Worm (Caenorhabditis elegans) whole organism, early embryonic: ENCODE results near the gene R07C3.3.
A peak's percentile ranks its signal among the peaks of the same experiment; 100 is the strongest.

ENCODE experiments used
- B0310.2 ChIP-seq: sonication (generic microtip); optimal IDR thresholded peaks from 2 replicates; lab custom pipeline; 2016; ENCODE audit warnings: mild to moderate bottlenecking, missing genetic modification characterization, missing compliant biosample characterization
- F13C5.2 ChIP-seq: sonication (generic microtip); optimal IDR thresholded peaks from 2 replicates; lab custom pipeline; 2017; ENCODE audit warnings: mild to moderate bottlenecking, missing genetic modification characterization, inconsistent platforms, missing compliant biosample characterization
- aly-1 ChIP-seq: sonication (generic microtip); optimal IDR thresholded peaks from 2 replicates; lab custom pipeline; 2016; ENCODE audit warnings: missing genetic modification characterization, missing compliant biosample characterization
- ama-1 ChIP-seq: fragments of 150-350 bp; optimal IDR thresholded peaks from 2 replicates; lab custom pipeline; 2014
- ceh-13 ChIP-seq: fragments of 200-800 bp; sonication (Bioruptor generic); optimal IDR thresholded peaks from 2 replicates; lab custom pipeline; 2018; ENCODE audit warnings: mild to moderate bottlenecking, missing genetic modification characterization, missing compliant biosample characterization
- ceh-36 ChIP-seq: sonication (generic microtip); optimal IDR thresholded peaks from 2 replicates; lab custom pipeline; 2016; ENCODE audit warnings: missing genetic modification characterization, inconsistent platforms, missing compliant biosample characterization
- ets-7 ChIP-seq: sonication (generic microtip); optimal IDR thresholded peaks from 2 replicates; lab custom pipeline; 2016; ENCODE audit warnings: missing genotype, missing genetic modification characterization, missing compliant biosample characterization
- flt-1 ChIP-seq: fragments of 200-800 bp; sonication (Bioruptor generic); IDR thresholded peaks from 2 replicates; pipeline ENCODE4 v1.3.6; 2022; ENCODE audit warnings: missing genetic modification characterization, missing compliant biosample characterization
- hmbx-1 ChIP-seq: sonication (generic microtip); optimal IDR thresholded peaks from 2 replicates; lab custom pipeline; 2016; ENCODE audit warnings: mild to moderate bottlenecking, missing genetic modification characterization, missing compliant biosample characterization
- hmg-4 ChIP-seq: fragments of 200-800 bp; sonication (Bioruptor generic); optimal IDR thresholded peaks from 2 replicates; lab custom pipeline; 2018; ENCODE audit warnings: mild to moderate bottlenecking, missing genetic modification characterization, missing compliant biosample characterization
- hnd-1 ChIP-seq: sonication (generic microtip); optimal IDR thresholded peaks from 2 replicates; lab custom pipeline; 2016; ENCODE audit warnings: missing genetic modification characterization, missing compliant biosample characterization
- pes-1 ChIP-seq: fragments of 200-800 bp; sonication (Bioruptor generic); IDR thresholded peaks from 2 replicates; pipeline ENCODE4 v1.3.6; 2022; ENCODE audit warnings: missing genetic modification reagents, missing genetic modification characterization, missing compliant biosample characterization
- scrt-1 ChIP-seq: fragments of 200-800 bp; sonication (Bioruptor generic); IDR thresholded peaks from 2 replicates; pipeline ENCODE4 v1.3.6; 2022; ENCODE audit warnings: missing genetic modification characterization, missing compliant biosample characterization
- sea-1 ChIP-seq: fragments of 200-800 bp; sonication (Bioruptor generic); conservative IDR thresholded peaks from 2 replicates; pipeline ENCODE4 v1.3.6; 2022; ENCODE audit warnings: missing genetic modification characterization, missing compliant biosample characterization
- tbx-11 ChIP-seq: fragments of 200-800 bp; sonication (Bioruptor generic); IDR thresholded peaks from 2 replicates; pipeline ENCODE4 v1.3.6; 2022; ENCODE audit warnings: missing genetic modification characterization, missing compliant biosample characterization
- tbx-37 ChIP-seq: fragments of 200-800 bp; sonication (Bioruptor generic); conservative IDR thresholded peaks from 2 replicates; pipeline ENCODE4 v1.3.6; 2022; ENCODE audit warnings: missing genetic modification reagents, missing genetic modification characterization, missing compliant biosample characterization
- tra-4 ChIP-seq: sonication (generic microtip); optimal IDR thresholded peaks from 2 replicates; lab custom pipeline; 2017; ENCODE audit warnings: missing genetic modification characterization, missing compliant biosample characterization

R07C3.3 gene

DNA sequence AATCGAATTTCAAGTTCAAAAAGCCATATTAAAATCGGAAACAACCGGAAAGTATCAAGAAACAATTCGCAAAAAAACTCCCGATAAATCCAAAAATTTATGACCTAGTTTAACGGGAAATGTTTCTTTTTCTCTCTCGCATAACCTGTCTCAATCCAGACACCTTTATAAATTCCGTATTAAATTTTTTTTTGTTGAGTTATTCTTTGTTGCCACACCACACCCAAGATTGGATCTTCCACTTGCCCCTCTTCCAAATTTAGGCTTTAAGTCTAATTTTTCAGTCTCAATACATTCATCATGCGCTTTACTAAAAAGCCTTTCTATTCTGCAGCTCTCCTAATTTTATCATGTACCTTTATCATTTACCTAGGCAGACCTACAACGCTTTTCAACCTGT, at the start of gene R07C3.3:
Gene R07C3.3 (plus strand): TSS at position 301 of the 400 bp plus-strand sequence.
- TF ChIP-seq hmbx-1 (tag; lab: Kevin White, UChicago) (no peak), aly-1 (tag; lab: Kevin White, UChicago) (no peak), flt-1 (GFP tag; lab: Robert Waterston, UW) (no peak), B0310.2 (tag; lab: Kevin White, UChicago) (no peak)

DNA sequence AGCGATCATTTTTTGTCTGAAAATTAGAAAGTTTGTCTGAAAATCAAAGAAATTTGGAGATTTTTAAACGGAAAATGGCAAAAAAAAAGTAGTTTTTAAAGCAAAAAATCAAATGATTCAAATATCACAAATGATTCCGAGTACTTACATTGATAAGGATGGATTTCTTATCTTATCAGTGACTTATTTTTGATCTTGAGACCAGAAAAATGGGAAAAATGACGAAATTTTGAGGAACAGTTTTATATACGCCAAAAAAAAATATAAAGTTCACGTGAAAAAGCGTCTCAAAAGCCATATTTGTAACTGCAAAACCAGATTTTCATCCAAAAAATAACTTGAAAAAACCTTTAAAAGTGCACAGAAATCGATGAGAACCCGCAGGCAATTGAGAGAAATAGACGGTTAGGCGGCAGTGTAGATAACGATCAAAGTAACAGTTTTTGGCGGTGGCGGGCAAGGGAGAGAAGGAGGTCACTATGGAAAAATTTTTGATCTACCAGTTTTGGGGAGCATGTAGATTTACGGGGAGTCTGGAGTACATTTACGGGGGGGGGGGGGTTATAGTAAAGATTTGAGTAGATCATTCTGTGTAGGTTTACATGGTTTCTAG, 37.8 kb upstream of the R07C3.3 start, which contains the start of gene T07D3.9:
Gene T07D3.9 (minus strand): TSS at position 194 of the 613 bp plus-strand sequence.
- TF ChIP-seq tbx-37 (GFP tag; lab: Robert Waterston, UW) (no peak), aly-1 (tag; lab: Kevin White, UChicago) (no peak), hnd-1 (tag; lab: Kevin White, UChicago) (no peak), scrt-1 (no peak), ets-7 (no peak), sea-1 (no peak), tra-4 (no peak), B0310.2 (tag; lab: Kevin White, UChicago) (no peak), hmg-4 (no peak)

DNA sequence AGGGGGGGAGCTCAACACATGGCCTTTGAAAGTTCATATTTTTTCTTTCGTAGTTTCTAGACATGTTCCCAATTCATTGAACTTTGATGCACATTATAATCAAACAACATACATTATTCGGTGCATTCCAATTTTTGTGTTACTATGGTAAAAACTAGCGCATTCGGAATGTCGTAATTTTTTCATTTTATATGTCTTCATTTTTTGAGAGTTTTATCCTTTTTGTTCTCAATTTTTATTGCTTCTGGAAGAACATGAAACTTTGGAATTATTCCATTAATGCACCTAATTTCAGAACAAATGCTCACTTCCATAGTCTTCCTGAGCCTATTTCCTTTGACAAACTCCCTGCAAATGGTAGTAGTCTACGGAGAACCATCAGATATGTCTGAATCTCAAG, 37.0 kb upstream of the R07C3.3 start, which contains the start of gene T07D3.2:
Gene T07D3.2 (plus strand): TSS at position 301 of the 400 bp plus-strand sequence.
- TF ChIP-seq tra-4: no peak
- TF ChIP-seq hmg-4: no peak
- no peak for TF ChIP-seq pes-1 (GFP tag; lab: Robert Waterston, UW)
- no peak for TF ChIP-seq ets-7
- no peak for TF ChIP-seq B0310.2 (tag; lab: Kevin White, UChicago)
- no peak for TF ChIP-seq hmbx-1 (tag; lab: Kevin White, UChicago)

DNA sequence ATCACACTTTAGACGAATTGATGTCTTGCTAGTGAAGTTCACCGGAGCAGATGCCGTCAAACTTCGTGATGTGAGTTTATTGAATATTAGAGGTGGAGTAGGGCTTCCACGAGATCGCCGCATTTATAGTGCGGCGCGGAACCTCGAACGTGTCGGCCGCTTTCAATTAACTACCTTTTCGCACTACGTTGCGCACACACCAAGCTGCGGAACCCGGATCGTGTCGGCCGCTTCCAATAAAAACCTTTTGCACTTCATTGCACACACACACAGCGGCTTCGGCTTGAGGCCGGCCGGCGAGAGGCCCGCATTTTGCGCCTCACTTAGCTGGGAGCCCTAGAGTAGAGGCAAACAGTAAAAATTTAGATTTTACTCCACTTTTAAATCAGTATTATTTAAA, 33.3 kb upstream of the R07C3.3 start:
- TF ChIP-seq tbx-11 (no peak), hmbx-1 (tag; lab: Kevin White, UChicago) (no peak), ceh-13 (GFP tag; lab: Kevin White, UChicago) (no peak), tra-4 (no peak), sea-1 (0 out of 2 replicates have a peak, but pooled peaks have one; percentile 29), pes-1 (GFP tag; lab: Robert Waterston, UW) (peak; percentile 37; the same call in 1 of the 2 replicates), ets-7 (no peak)

DNA sequence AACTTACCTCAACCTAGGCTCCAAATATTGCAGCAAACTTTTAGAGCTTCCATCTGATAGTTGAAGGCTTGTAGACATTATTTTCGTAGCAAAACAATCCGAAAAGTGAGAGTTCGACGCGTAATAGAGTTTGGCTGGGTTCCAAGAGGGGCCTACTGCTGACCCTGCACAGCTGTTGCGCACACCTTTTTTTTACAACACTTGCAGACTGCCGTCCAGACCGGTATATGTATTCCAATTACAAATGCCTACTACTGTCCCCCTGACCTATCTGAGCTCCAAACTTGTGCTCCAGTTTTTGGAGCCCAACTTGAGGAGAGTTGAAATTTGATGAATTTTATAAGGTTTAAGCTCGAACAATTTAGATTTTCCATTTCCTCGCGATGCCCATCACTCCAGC, 29.1 kb upstream of the R07C3.3 start, which contains the start of the genes fbxc-24 and fbxc-27:
Gene fbxc-24 (minus strand): TSS at position 101 of the 400 bp plus-strand sequence.
Gene fbxc-27 (plus strand): TSS at position 216 of the 400 bp plus-strand sequence.
- TF ChIP-seq ama-1 (lab: Kevin White, UChicago): no peak
- TF ChIP-seq ets-7: no peak
- no peak for TF ChIP-seq tbx-11
- TF ChIP-seq ceh-36 (tag; lab: Kevin White, UChicago): no peak
- TF ChIP-seq ceh-13 (GFP tag; lab: Kevin White, UChicago): no peak

DNA sequence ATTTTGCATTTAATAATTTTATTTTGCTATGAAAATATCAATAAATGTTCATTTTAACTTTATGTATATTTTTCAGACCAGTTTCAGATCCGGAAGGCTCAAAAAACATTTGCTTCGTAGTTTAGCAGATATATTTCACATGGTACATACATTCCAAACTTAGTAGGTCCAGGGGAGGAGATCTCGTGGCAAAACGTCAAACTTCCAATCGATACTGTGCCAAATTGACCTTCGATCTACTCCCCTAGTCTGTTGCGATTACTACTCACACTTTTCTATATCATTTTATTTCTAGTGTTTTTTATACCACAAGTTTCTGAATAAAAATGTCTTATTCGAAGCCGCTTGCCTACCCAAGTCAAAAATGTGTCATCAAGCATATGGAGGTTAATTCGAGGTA, 27.0 kb upstream of the R07C3.3 start, which contains the start of gene fbxc-31:
Gene fbxc-31 (plus strand): TSS at position 301 of the 400 bp plus-strand sequence.
- TF ChIP-seq tra-4 (no peak), ets-7 (no peak), flt-1 (GFP tag; lab: Robert Waterston, UW) (no peak), tbx-37 (GFP tag; lab: Robert Waterston, UW) (no peak), aly-1 (tag; lab: Kevin White, UChicago) (no peak), pes-1 (GFP tag; lab: Robert Waterston, UW) (no peak), F13C5.2 (tag; lab: Kevin White, UChicago) (no peak), sea-1 (no peak), ceh-36 (tag; lab: Kevin White, UChicago) (no peak), hmg-4 (no peak), hmbx-1 (tag; lab: Kevin White, UChicago) (no peak), tbx-11 (no peak), B0310.2 (tag; lab: Kevin White, UChicago) (no peak), hnd-1 (tag; lab: Kevin White, UChicago) (no peak)

DNA sequence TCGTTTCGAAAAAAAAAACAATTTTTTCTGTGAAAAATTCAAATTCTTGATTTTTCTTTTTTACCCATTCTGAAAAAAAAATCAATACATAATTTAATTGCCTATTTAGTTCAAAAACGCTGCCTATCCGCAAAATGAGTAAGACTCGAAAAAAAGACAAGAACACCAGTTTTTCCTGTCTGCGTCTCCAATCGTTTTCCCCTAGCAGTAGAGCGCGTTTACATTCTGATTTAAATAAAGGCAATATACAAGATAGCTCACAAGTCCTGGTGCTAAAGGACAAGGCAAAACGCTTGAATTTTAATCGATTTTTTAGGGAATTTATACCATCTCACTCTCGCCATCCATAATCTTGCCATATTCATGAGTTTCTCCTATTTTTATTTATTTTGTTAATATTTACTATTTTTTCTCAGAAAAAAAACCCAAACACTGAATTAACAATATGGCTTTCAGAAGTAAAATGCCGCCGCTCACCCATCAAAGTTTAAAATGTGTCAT, 25.4 kb upstream of the R07C3.3 start, which contains the start of gene fbxc-33:
Gene fbxc-33 (plus strand): TSS at position 451 of the 501 bp plus-strand sequence.
- TF ChIP-seq ets-7: no peak
- no peak for TF ChIP-seq tbx-37 (GFP tag; lab: Robert Waterston, UW)
- TF ChIP-seq ceh-36 (tag; lab: Kevin White, UChicago): no peak
- TF ChIP-seq ceh-13 (GFP tag; lab: Kevin White, UChicago): no peak
- no peak for TF ChIP-seq tbx-11
- no peak for TF ChIP-seq hmbx-1 (tag; lab: Kevin White, UChicago)
- TF ChIP-seq flt-1 (GFP tag; lab: Robert Waterston, UW): no peak
- TF ChIP-seq tra-4: no peak
- no peak for TF ChIP-seq aly-1 (tag; lab: Kevin White, UChicago)
- TF ChIP-seq sea-1: no peak
- no peak for TF ChIP-seq scrt-1

DNA sequence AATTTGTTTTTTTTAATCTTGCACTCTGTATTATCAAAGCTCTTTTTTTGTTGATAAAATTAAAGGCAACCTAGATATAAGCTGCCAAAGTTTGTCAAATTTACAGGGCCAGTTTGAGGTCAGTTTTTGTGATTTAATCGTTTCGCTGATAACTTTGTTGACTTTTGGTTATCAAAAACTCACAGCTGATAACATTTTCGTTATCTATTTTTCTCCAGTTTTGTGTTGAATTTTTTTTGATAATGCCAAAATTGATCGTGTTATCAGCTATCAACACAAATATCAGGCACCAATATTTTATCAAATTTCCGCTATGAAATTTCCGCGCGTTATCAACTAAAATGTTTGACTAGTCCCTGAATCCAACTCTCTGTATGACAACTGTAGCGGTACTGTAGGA, 23.4 kb upstream of the R07C3.3 start:
- TF ChIP-seq hmg-4 (no peak), B0310.2 (tag; lab: Kevin White, UChicago) (no peak), ceh-36 (tag; lab: Kevin White, UChicago) (no peak), pes-1 (GFP tag; lab: Robert Waterston, UW) (no peak), scrt-1 (no peak), flt-1 (GFP tag; lab: Robert Waterston, UW) (no peak), hnd-1 (tag; lab: Kevin White, UChicago) (no peak), aly-1 (tag; lab: Kevin White, UChicago) (no peak), ama-1 (lab: Kevin White, UChicago) (no peak), sea-1 (no peak), F13C5.2 (tag; lab: Kevin White, UChicago) (no peak), ceh-13 (GFP tag; lab: Kevin White, UChicago) (no peak), tbx-37 (GFP tag; lab: Robert Waterston, UW) (no peak), hmbx-1 (tag; lab: Kevin White, UChicago) (no peak), ets-7 (no peak), tbx-11 (no peak), tra-4 (no peak)
